Worm (Caenorhabditis elegans) whole organism, early embryonic: Measurements from ENCODE around the gene srt-19.

Source experiments
- aly-1 ChIP-seq: sonication (generic microtip); optimal IDR thresholded peaks from 2 replicates; lab custom pipeline; 2016; ENCODE audit warnings: missing genetic modification characterization, missing compliant biosample characterization
- ets-7 ChIP-seq: sonication (generic microtip); optimal IDR thresholded peaks from 2 replicates; lab custom pipeline; 2016; ENCODE audit warnings: missing genotype, missing genetic modification characterization, missing compliant biosample characterization
- hnd-1 ChIP-seq: sonication (generic microtip); optimal IDR thresholded peaks from 2 replicates; lab custom pipeline; 2016; ENCODE audit warnings: missing genetic modification characterization, missing compliant biosample characterization
- sea-1 ChIP-seq: fragments of 200-800 bp; sonication (Bioruptor generic); conservative IDR thresholded peaks from 2 replicates; pipeline ENCODE4 v1.3.6; 2022; ENCODE audit warnings: missing genetic modification characterization, missing compliant biosample characterization
- tbx-37 ChIP-seq: fragments of 200-800 bp; sonication (Bioruptor generic); conservative IDR thresholded peaks from 2 replicates; pipeline ENCODE4 v1.3.6; 2022; ENCODE audit warnings: missing genetic modification reagents, missing genetic modification characterization, missing compliant biosample characterization

- TF ChIP-seq hnd-1 (tag; lab: Kevin White, UChicago) (no peak), sea-1 (GFP tag; lab: Robert Waterston, UW) (no peak), aly-1 (tag; lab: Kevin White, UChicago) (no peak), ets-7 (tag; lab: Kevin White, UChicago) (no peak), tbx-37 (GFP tag; lab: Robert Waterston, UW) (no peak)
Observed at ce11 chrV:4325415-4325814, 40.6 kb downstream of the srt-19 start, which contains the start of gene nhr-125.
